Worm (Caenorhabditis elegans) whole organism, young adult: ENCODE data around the gene K09H11.11.

ENCODE experiments used
- B0035.1 ChIP-seq: sonication (generic microtip); optimal IDR thresholded peaks from 2 replicates; lab custom pipeline; 2016; ENCODE audit warnings: missing genetic modification characterization, mild to moderate bottlenecking, missing compliant biosample characterization, missing genotype, missing genetic modification reagents
- B0336.3 ChIP-seq: fragments of 200-800 bp; sonication (Bioruptor generic); IDR thresholded peaks from 2 replicates; pipeline ENCODE4 v1.3.6; 2022; ENCODE audit warnings: missing genetic modification characterization, missing compliant biosample characterization
- C06A6.2 ChIP-seq: fragments of 200-800 bp; sonication (Bioruptor generic); conservative IDR thresholded peaks from 2 replicates; pipeline ENCODE4 v1.3.6; 2022; ENCODE audit warnings: missing genetic modification characterization, missing compliant biosample characterization
- F23B12.7 ChIP-seq: sonication (generic microtip); optimal IDR thresholded peaks from 2 replicates; lab custom pipeline; 2017; ENCODE audit warnings: missing genetic modification characterization, mild to moderate bottlenecking, missing compliant biosample characterization, antibody characterized with exemption, moderate library complexity; ENCODE audit not compliant: insufficient read depth
- F33H1.4 ChIP-seq: fragments of 200-800 bp; sonication (Bioruptor generic); IDR thresholded peaks from 2 replicates; pipeline ENCODE4 v1.3.6; 2022; ENCODE audit warnings: missing genetic modification reagents, missing genetic modification characterization, missing compliant biosample characterization
- F57C9.4 ChIP-seq: sonication (generic microtip); optimal IDR thresholded peaks from 2 replicates; lab custom pipeline; 2017; ENCODE audit warnings: mild to moderate bottlenecking, missing genetic modification characterization, missing compliant biosample characterization
- K12H6.12 ChIP-seq: fragments of 200-800 bp; sonication (Bioruptor generic); optimal IDR thresholded peaks from 2 replicates; lab custom pipeline; 2018; ENCODE audit warnings: mild to moderate bottlenecking, missing genetic modification characterization, missing compliant biosample characterization
- Y56A3A.18 ChIP-seq: fragments of 200-800 bp; sonication (Bioruptor generic); IDR thresholded peaks from 2 replicates; pipeline ENCODE4 v1.3.6; 2022; ENCODE audit warnings: missing genetic modification reagents, missing genetic modification characterization, missing compliant biosample characterization
- Y79H2A.3 ChIP-seq: fragments of 200-800 bp; sonication (Bioruptor generic); conservative IDR thresholded peaks from 2 replicates; pipeline ENCODE4 v1.3.6; 2022; ENCODE audit warnings: missing genetic modification reagents, missing genetic modification characterization, missing compliant biosample characterization
- ama-1 ChIP-seq, 3 experiments: fragments of 150-350 bp in 1 of 3; sonication (generic microtip) in 2 of 3; optimal IDR thresholded peaks; 2 replicates each; lab custom pipeline; 2014 to 2018; ENCODE audit warnings: missing biosample characterization in 2 of 3, missing genetic modification characterization in 2 of 3, missing genetic modification reagents in 2 of 3
- aptf-2 ChIP-seq: fragments of 200-800 bp; sonication (Bioruptor generic); conservative IDR thresholded peaks from 2 replicates; pipeline ENCODE4 v1.3.6; 2022; ENCODE audit warnings: missing genetic modification reagents, missing genetic modification characterization, missing compliant biosample characterization
- attf-5 ChIP-seq: fragments of 200-800 bp; sonication (Bioruptor generic); optimal IDR thresholded peaks from 2 replicates; lab custom pipeline; 2018; ENCODE audit warnings: mild to moderate bottlenecking, missing genetic modification characterization, missing compliant biosample characterization
- cebp-1 ChIP-seq, 2 experiments: fragments of 200-800 bp in 1 of 2; sonication (Bioruptor generic) in 1 of 2; sonication (generic microtip) in 1 of 2; IDR thresholded peaks in 1 of 2; optimal IDR thresholded peaks in 1 of 2; 2 replicates each; pipeline versions ENCODE4 v1.3.6 to Lab custom; 2017 to 2022; ENCODE audit warnings: missing compliant biosample characterization in 2 of 2, missing genetic modification characterization in 2 of 2, mild to moderate bottlenecking in 1 of 2, missing genetic modification reagents in 1 of 2, moderate library complexity in 1 of 2
- cebp-2 ChIP-seq: fragments of 200-800 bp; sonication (Bioruptor generic); IDR thresholded peaks from 2 replicates; pipeline ENCODE4 v1.3.6; 2022; ENCODE audit warnings: missing genetic modification characterization, missing compliant biosample characterization
- ceh-58 ChIP-seq: fragments of 200-800 bp; sonication (Bioruptor generic); IDR thresholded peaks from 2 replicates; pipeline ENCODE4 v1.3.6; 2022; ENCODE audit warnings: missing genetic modification characterization, missing compliant biosample characterization
- ceh-91 ChIP-seq: fragments of 200-800 bp; sonication (Bioruptor generic); IDR thresholded peaks from 2 replicates; pipeline ENCODE4 v1.3.6; 2022; ENCODE audit warnings: missing genetic modification reagents, missing genetic modification characterization, missing compliant biosample characterization
- chd-7 ChIP-seq: sonication (generic microtip); optimal IDR thresholded peaks from 2 replicates; lab custom pipeline; 2016; ENCODE audit warnings: mild to moderate bottlenecking, missing genetic modification characterization, moderate library complexity, missing compliant biosample characterization
- dox-1 ChIP-seq: fragments of 200-800 bp; sonication (Bioruptor generic); IDR thresholded peaks from 2 replicates; pipeline ENCODE4 v1.3.6; 2022; ENCODE audit warnings: missing genetic modification reagents, missing genetic modification characterization, missing compliant biosample characterization
- egrh-3 ChIP-seq: fragments of 200-800 bp; sonication (Bioruptor generic); IDR thresholded peaks from 2 replicates; pipeline ENCODE4 v1.3.6; 2022; ENCODE audit warnings: missing genetic modification reagents, missing genetic modification characterization, missing compliant biosample characterization
- gei-17 ChIP-seq: fragments of 200-800 bp; sonication (Bioruptor generic); optimal IDR thresholded peaks from 2 replicates; lab custom pipeline; 2018; ENCODE audit warnings: mild to moderate bottlenecking, missing genetic modification characterization, missing compliant biosample characterization
- him-1 ChIP-seq: sonication (generic microtip); optimal IDR thresholded peaks from 2 replicates; lab custom pipeline; 2016; ENCODE audit warnings: missing genotype, missing genetic modification reagents, missing genetic modification characterization, missing compliant biosample characterization
- hmg-1.2 ChIP-seq: fragments of 200-800 bp; sonication (Bioruptor generic); IDR thresholded peaks from 2 replicates; pipeline ENCODE4 v1.3.6; 2022; ENCODE audit warnings: missing genetic modification reagents, missing genetic modification characterization, missing compliant biosample characterization
- let-607 ChIP-seq, 2 experiments: fragments of 200-800 bp in 1 of 2; sonication (Bioruptor generic) in 1 of 2; sonication (generic microtip) in 1 of 2; optimal IDR thresholded peaks; 2 replicates each; lab custom pipeline; 2016 to 2018; ENCODE audit warnings: mild to moderate bottlenecking in 2 of 2, missing compliant biosample characterization in 2 of 2, missing genetic modification characterization in 2 of 2, moderate library complexity in 2 of 2, missing genotype in 1 of 2
- lin-26 ChIP-seq: fragments of 200-800 bp; sonication (Bioruptor generic); IDR thresholded peaks from 2 replicates; pipeline ENCODE4 v1.3.6; 2022; ENCODE audit warnings: missing genetic modification reagents, missing genetic modification characterization, missing compliant biosample characterization
- lin-40 ChIP-seq: sonication (generic microtip); optimal IDR thresholded peaks from 2 replicates; lab custom pipeline; 2016; ENCODE audit warnings: missing genetic modification characterization, mild to moderate bottlenecking, missing compliant biosample characterization, missing genotype, missing genetic modification reagents
- lin-54 ChIP-seq: fragments of 200-800 bp; sonication (Bioruptor generic); optimal IDR thresholded peaks from 2 replicates; lab custom pipeline; 2018; ENCODE audit warnings: mild to moderate bottlenecking, missing genetic modification characterization, missing compliant biosample characterization
- lsl-1 ChIP-seq: fragments of 200-800 bp; sonication (Bioruptor generic); optimal IDR thresholded peaks from 2 replicates; lab custom pipeline; 2018; ENCODE audit warnings: mild to moderate bottlenecking, missing genetic modification characterization, moderate library complexity, missing compliant biosample characterization
- madf-6 ChIP-seq: fragments of 200-800 bp; sonication (Bioruptor generic); IDR thresholded peaks from 2 replicates; pipeline ENCODE4 v1.3.6; 2022; ENCODE audit warnings: missing genetic modification reagents, missing genetic modification characterization, missing compliant biosample characterization
- mcd-1 ChIP-seq: fragments of 200-800 bp; sonication (Bioruptor generic); IDR thresholded peaks from 2 replicates; pipeline ENCODE4 v1.3.6; 2022; ENCODE audit warnings: missing genetic modification reagents, missing genetic modification characterization, missing compliant biosample characterization
- nhr-80 ChIP-seq: sonication (generic microtip); optimal IDR thresholded peaks from 2 replicates; lab custom pipeline; 2016; ENCODE audit warnings: missing genetic modification characterization, missing compliant biosample characterization
- nhr-90 ChIP-seq: sonication (generic microtip); optimal IDR thresholded peaks from 2 replicates; lab custom pipeline; 2016; ENCODE audit warnings: missing genotype, mild to moderate bottlenecking, missing genetic modification characterization, missing compliant biosample characterization
- rpc-1 ChIP-seq, 2 experiments: fragments of 150-350 bp in 1 of 2; sonication (generic microtip) in 1 of 2; optimal IDR thresholded peaks; 2 replicates each; lab custom pipeline; 2014 to 2018; ENCODE audit warnings: missing biosample characterization in 1 of 2, missing genetic modification characterization in 1 of 2, missing genetic modification reagents in 1 of 2, missing genotype in 1 of 2
- snpc-4 ChIP-seq, 5 experiments: fragments of 150-350 bp in 1 of 5; sonication (generic microtip) in 4 of 5; optimal IDR thresholded peaks; 2 replicates each; lab custom pipeline; 2014 to 2018; ENCODE audit warnings: missing genetic modification characterization in 5 of 5, missing biosample characterization in 3 of 5, antibody characterized with exemption in 2 of 5, mild to moderate bottlenecking in 2 of 5, missing compliant biosample characterization in 2 of 5, missing genotype in 2 of 5, moderate library complexity in 2 of 5, missing genetic modification reagents in 1 of 5
- tbp1 ChIP-seq: fragments of 200-800 bp; sonication (Bioruptor generic); optimal IDR thresholded peaks from 2 replicates; lab custom pipeline; 2018; ENCODE audit warnings: mild to moderate bottlenecking, missing genetic modification characterization, missing compliant biosample characterization
- tlf-1 ChIP-seq: fragments of 200-800 bp; sonication (Bioruptor generic); optimal IDR thresholded peaks from 2 replicates; lab custom pipeline; 2018; ENCODE audit warnings: mild to moderate bottlenecking, missing genetic modification characterization, missing compliant biosample characterization
- ztf-18 ChIP-seq: sonication (generic microtip); optimal IDR thresholded peaks from 2 replicates; lab custom pipeline; 2016; ENCODE audit warnings: missing genotype, mild to moderate bottlenecking, missing genetic modification characterization, missing compliant biosample characterization
- ztf-26 ChIP-seq: sonication (generic microtip); optimal IDR thresholded peaks from 2 replicates; lab custom pipeline; 2017; ENCODE audit warnings: missing genetic modification characterization, missing compliant biosample characterization

The K09H11.11 gene

DNA sequence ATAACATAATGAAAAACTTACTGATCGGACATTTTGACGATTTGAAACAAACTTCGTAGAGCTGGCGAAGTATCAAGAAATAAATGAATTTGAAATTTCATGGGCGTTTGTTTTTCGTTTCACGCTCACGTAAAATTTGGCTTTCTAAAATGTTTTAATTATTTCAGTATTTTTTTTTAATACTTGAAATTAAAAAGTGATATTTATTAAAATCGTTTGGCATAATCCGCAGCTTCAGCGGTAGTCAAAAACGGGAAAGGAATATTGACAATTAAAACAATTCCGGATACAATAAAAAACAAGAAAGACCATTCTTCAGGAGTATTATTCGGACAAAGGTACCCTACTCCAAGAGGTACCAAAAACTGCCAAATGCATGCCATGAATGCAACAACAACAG, 27.6 kb upstream of the K09H11.11 start, which contains the start of gene fbxa-183:
fbxa-183 (minus strand) TSS at position 101 of the 400 bp plus-strand sequence.
- no peak for TF ChIP-seq gei-17 (GFP tag; lab: Kevin White, UChicago)
- TF ChIP-seq, all 124 proteins: peak for 0

DNA sequence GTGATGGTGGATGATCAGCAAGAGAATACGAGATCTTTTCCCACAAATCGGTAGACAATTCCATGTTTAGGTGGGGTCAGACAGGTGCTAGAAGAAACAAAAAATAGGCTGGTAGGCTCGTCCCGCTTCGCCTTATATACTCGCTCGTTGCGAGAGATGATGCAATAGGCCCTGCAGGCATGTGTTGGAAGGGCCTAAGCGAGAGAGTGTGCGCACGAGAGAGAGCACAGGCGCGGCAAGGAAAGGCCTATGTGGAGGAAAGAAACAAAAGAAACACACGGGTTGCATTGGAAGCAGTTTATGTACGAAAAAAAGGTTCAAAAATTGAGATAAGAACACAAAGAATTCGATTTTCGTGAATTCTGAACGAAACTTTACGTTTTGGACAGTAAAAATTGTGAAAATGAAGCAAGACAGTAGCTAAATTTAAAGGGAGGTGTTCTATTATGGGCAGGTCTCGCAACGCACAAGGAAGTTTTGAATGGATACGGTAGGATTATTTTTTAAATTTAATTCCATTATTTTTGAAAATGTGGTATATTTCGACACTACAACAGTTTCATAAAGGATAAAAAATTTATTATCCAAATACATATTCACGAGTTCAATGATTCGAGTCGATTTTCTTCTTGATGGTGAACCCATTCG, 25.8 kb upstream of the K09H11.11 start, which contains the start of gene F44E7.5:
F44E7.5 (minus strand) TSS at position 210 of the 648 bp plus-strand sequence.
- TF ChIP-seq attf-5 (GFP tag; lab: Kevin White, UChicago) (peak; percentile 61), K12H6.12 (tag; lab: Kevin White, UChicago) (peak; percentile 40), nhr-90 (tag; lab: Kevin White, UChicago) (peak; percentile 69), B0336.3 (GFP tag; lab: Robert Waterston, UW) (0 out of 2 replicates have a peak, but pooled peaks have one; percentile 41), B0035.1 (no peak), egrh-3 (peak; percentile 24; the same call in 1 of the 2 replicates), mcd-1 (peak; percentile 53), dox-1 (peak; percentile 81), nhr-80 (peak; percentile 91), ceh-91 (GFP tag; lab: Robert Waterston, UW) (peak; percentile 24; the same call in 1 of the 2 replicates), tbp1 (GFP tag; lab: Kevin White, UChicago) (peak; percentile 36), hmg-1.2 (GFP tag; lab: Robert Waterston, UW) (peak; percentile 80), rpc-1 (optimal IDR thresholded peaks at IDR 0.05; lab: Kevin White, UChicago) (no peak), rpc-1 (tag; optimal IDR thresholded peaks at IDR 0.05; lab: Kevin White, UChicago) (no peak), F57C9.4 (peak; percentile 100), Y79H2A.3 (GFP tag; lab: Robert Waterston, UW) (no peak), lin-26 (GFP tag; lab: Robert Waterston, UW) (peak; percentile 68; the same call in 1 of the 2 replicates), madf-6 (GFP tag; lab: Robert Waterston, UW) (peak; percentile 56; the same call in 1 of the 2 replicates), tlf-1 (GFP tag; lab: Kevin White, UChicago) (no peak), F33H1.4 (GFP tag; lab: Robert Waterston, UW) (peak; percentile 76), lin-40 (peak; percentile 51), lsl-1 (GFP tag; lab: Kevin White, UChicago) (peak; percentile 79), snpc-4 (GFP tag; optimal IDR thresholded peaks at IDR 0.05; lab: Kevin White, UChicago) (no peak), snpc-4 (tag; optimal IDR thresholded peaks at IDR 0.05; lab: Kevin White, UChicago) (peak in 3 of 4 experiments; percentile 3 to 57 (median 33)), F23B12.7 (tag; lab: Kevin White, UChicago) (peak; percentile 15), him-1 (tag; lab: Kevin White, UChicago) (no peak), cebp-1 (GFP tag; IDR thresholded peaks at IDR 0.05; lab: Robert Waterston, UW) (no peak; the same call in 1 of the 2 replicates), cebp-1 (tag; optimal IDR thresholded peaks at IDR 0.05; lab: Kevin White, UChicago) (peak; percentile 69), aptf-2 (no peak), C06A6.2 (peak; percentile 66), chd-7 (tag; lab: Kevin White, UChicago) (peak; percentile 18), lin-54 (GFP tag; lab: Kevin White, UChicago) (peak; percentile 5), gei-17 (GFP tag; lab: Kevin White, UChicago) (peak; percentile 60), ztf-26 (tag; lab: Kevin White, UChicago) (peak; percentile 89), ztf-18 (tag; lab: Kevin White, UChicago) (peak; percentile 67), let-607 (tag; optimal IDR thresholded peaks at IDR 0.05; lab: Kevin White, UChicago) (peak in 1 of 2 experiments; percentile 60), ama-1 (optimal IDR thresholded peaks at IDR 0.05; lab: Kevin White, UChicago) (no peak), ama-1 (GFP tag; optimal IDR thresholded peaks at IDR 0.05; lab: Kevin White, UChicago) (no peak), cebp-2 (peak; percentile 94), Y56A3A.18 (no peak), ceh-58 (GFP tag; lab: Robert Waterston, UW) (no peak)
